Fruit fly (Drosophila melanogaster) whole organism, embryonic: ENCODE measurements around the gene CG13056.
A peak's percentile ranks its signal among the peaks of the same experiment; 100 is the strongest.

ENCODE experiments used
- B-H1 ChIP-seq: fragments of 200-800 bp; sonication (Bioruptor generic); IDR thresholded peaks from 3 replicates; pipeline ENCODE4 v1.3.6; 2022; ENCODE audit warnings: missing biosample characterization, missing genetic modification characterization
- BEAF-32 ChIP-seq: fragments of 200-800 bp; sonication (Bioruptor generic); optimal IDR thresholded peaks from 3 replicates; lab custom pipeline; 2017; ENCODE audit warnings: missing biosample characterization, missing genetic modification characterization, mild to moderate bottlenecking, moderate library complexity, missing genetic modification reagents
- Bgb ChIP-seq: fragments of 200-800 bp; sonication (Bioruptor generic); IDR thresholded peaks from 2 replicates; pipeline ENCODE4 v1.3.6; 2022; ENCODE audit warnings: missing biosample characterization, missing genetic modification characterization; ENCODE audit not compliant: partially characterized antibody
- CG10431 ChIP-seq: fragments of 200-800 bp; sonication (Bioruptor generic); optimal IDR thresholded peaks from 3 replicates; lab custom pipeline; 2018; ENCODE audit warnings: missing biosample characterization, mild to moderate bottlenecking, missing genetic modification characterization
- CG11247 ChIP-seq: fragments of 200-800 bp; sonication (Bioruptor generic); IDR thresholded peaks from 2 replicates; pipeline ENCODE4 v1.3.6; 2022; ENCODE audit warnings: missing biosample characterization, missing genetic modification characterization
- CG12299 ChIP-seq: fragments of 200-800 bp; sonication (Bioruptor generic); optimal IDR thresholded peaks from 2 replicates; lab custom pipeline; 2018; ENCODE audit warnings: missing biosample characterization, mild to moderate bottlenecking, missing genetic modification characterization
- CG12391 ChIP-seq: fragments of 200-800 bp; sonication (Bioruptor generic); optimal IDR thresholded peaks from 3 replicates; lab custom pipeline; 2018; ENCODE audit warnings: missing biosample characterization, mild to moderate bottlenecking, missing genetic modification characterization, moderate library complexity
- CG14441 ChIP-seq: fragments of 200-800 bp; sonication (Bioruptor generic); IDR thresholded peaks from 2 replicates; pipeline ENCODE4 v1.3.6; 2022; ENCODE audit warnings: missing biosample characterization, missing genetic modification characterization
- CG15479 ChIP-seq: fragments of 200-800 bp; sonication (Bioruptor generic); optimal IDR thresholded peaks from 3 replicates; lab custom pipeline; 2019; ENCODE audit warnings: missing biosample characterization, mild to moderate bottlenecking, missing genetic modification characterization, moderate library complexity
- CG15514 ChIP-seq: fragments of 200-800 bp; sonication (Bioruptor generic); optimal IDR thresholded peaks from 3 replicates; lab custom pipeline; 2017; ENCODE audit warnings: missing biosample characterization, missing genetic modification characterization, mild to moderate bottlenecking, moderate library complexity, missing genetic modification reagents
- CG15601 ChIP-seq: fragments of 200-800 bp; sonication (Bioruptor generic); optimal IDR thresholded peaks from 3 replicates; lab custom pipeline; 2019; ENCODE audit warnings: missing biosample characterization, mild to moderate bottlenecking, missing genetic modification characterization, moderate library complexity
- CG17328 ChIP-seq: fragments of 200-800 bp; sonication (Bioruptor generic); IDR thresholded peaks from 2 replicates; pipeline ENCODE4 v1.3.6; 2022; ENCODE audit warnings: missing biosample characterization, missing genetic modification characterization
- CG17359 ChIP-seq: fragments of 200-800 bp; sonication (Bioruptor generic); optimal IDR thresholded peaks from 3 replicates; lab custom pipeline; 2018; ENCODE audit warnings: missing biosample characterization, mild to moderate bottlenecking, missing genetic modification characterization, moderate library complexity
- CG2202 ChIP-seq: fragments of 200-800 bp; sonication (Bioruptor generic); optimal IDR thresholded peaks from 2 replicates; lab custom pipeline; 2018; ENCODE audit warnings: missing biosample characterization, mild to moderate bottlenecking, missing genetic modification characterization
- CG4360 ChIP-seq: fragments of 200-800 bp; sonication (Bioruptor generic); IDR thresholded peaks from 2 replicates; pipeline ENCODE4 v1.3.6; 2022; ENCODE audit warnings: missing biosample characterization, missing genetic modification characterization
- CG6254 ChIP-seq: fragments of 200-800 bp; sonication (Bioruptor generic); optimal IDR thresholded peaks from 3 replicates; lab custom pipeline; 2017; ENCODE audit warnings: mild to moderate bottlenecking, missing biosample characterization, missing genetic modification reagents, missing genetic modification characterization
- CG6654 ChIP-seq: fragments of 200-800 bp; sonication (Bioruptor generic); optimal IDR thresholded peaks from 2 replicates; lab custom pipeline; 2017; ENCODE audit warnings: missing biosample characterization, mild to moderate bottlenecking, missing genetic modification characterization
- CG7372 ChIP-seq: fragments of 200-800 bp; sonication (Bioruptor generic); IDR thresholded peaks from 2 replicates; pipeline ENCODE4 v1.3.6; 2022; ENCODE audit warnings: missing biosample characterization, missing genetic modification characterization
- CG9797 ChIP-seq: fragments of 200-800 bp; sonication (Bioruptor generic); optimal IDR thresholded peaks from 3 replicates; lab custom pipeline; 2018; ENCODE audit warnings: missing biosample characterization, mild to moderate bottlenecking, missing genetic modification characterization
- CoRest ChIP-seq: fragments of 200-800 bp; sonication (Bioruptor generic); optimal IDR thresholded peaks from 3 replicates; lab custom pipeline; 2018; ENCODE audit warnings: missing biosample characterization, mild to moderate bottlenecking, missing genetic modification characterization, moderate library complexity
- Dfd ChIP-seq, 2 experiments: fragments of >200 bp; optimal IDR thresholded peaks; 2 replicates each; lab custom pipeline; 2017; ENCODE audit warnings: missing biosample characterization in 2 of 2, missing genetic modification characterization in 2 of 2
- Dip3 ChIP-seq: fragments of 200-800 bp; sonication (Bioruptor generic); optimal IDR thresholded peaks from 3 replicates; lab custom pipeline; 2016; ENCODE audit warnings: missing biosample characterization, missing genetic modification characterization
- Doc2 ChIP-seq: fragments of 200-800 bp; sonication (Bioruptor generic); IDR thresholded peaks from 2 replicates; pipeline ENCODE4 v1.3.6; 2022; ENCODE audit warnings: missing biosample characterization, missing genetic modification characterization
- ERR ChIP-seq: fragments of 200-800 bp; sonication (Bioruptor generic); optimal IDR thresholded peaks from 2 replicates; lab custom pipeline; 2016; ENCODE audit warnings: missing biosample characterization, missing genetic modification characterization
- Kr ChIP-seq: fragments of 200-800 bp; sonication (Bioruptor generic); optimal IDR thresholded peaks from 2 replicates; lab custom pipeline; 2017; ENCODE audit warnings: missing biosample characterization, mild to moderate bottlenecking, missing genetic modification characterization
- Mes4 ChIP-seq: fragments of 200-800 bp; sonication (Bioruptor generic); optimal IDR thresholded peaks from 2 replicates; lab custom pipeline; 2016; ENCODE audit warnings: missing biosample characterization, missing genetic modification characterization
- Side ChIP-seq: fragments of 200-800 bp; sonication (Bioruptor generic); optimal IDR thresholded peaks from 2 replicates; lab custom pipeline; 2016; ENCODE audit warnings: missing biosample characterization, missing genetic modification characterization
- Tbp ChIP-seq: fragments of >200 bp; optimal IDR thresholded peaks from 2 replicates; lab custom pipeline; 2018; ENCODE audit warnings: missing biosample characterization, missing genetic modification characterization
- Xrp1 ChIP-seq: fragments of 200-800 bp; sonication (Bioruptor generic); IDR thresholded peaks from 2 replicates; pipeline ENCODE4 v1.3.6; 2022; ENCODE audit warnings: missing biosample characterization, missing genetic modification characterization
- bowl ChIP-seq: fragments of 200-800 bp; sonication (Bioruptor generic); IDR thresholded peaks from 2 replicates; pipeline ENCODE4 v1.3.6; 2022; ENCODE audit warnings: missing biosample characterization, missing genetic modification characterization
- cg ChIP-seq: fragments of 200-800 bp; sonication (Bioruptor generic); optimal IDR thresholded peaks from 3 replicates; lab custom pipeline; 2019; ENCODE audit warnings: missing biosample characterization, mild to moderate bottlenecking, missing genetic modification characterization, moderate library complexity
- chif ChIP-seq, 2 experiments: fragments of 200-800 bp; sonication (Bioruptor generic); optimal IDR thresholded peaks; 3 replicates each; lab custom pipeline; 2016; ENCODE audit warnings: missing biosample characterization in 2 of 2, missing genetic modification characterization in 2 of 2
- dysf ChIP-seq: fragments of 200-800 bp; sonication (Bioruptor generic); IDR thresholded peaks from 3 replicates; pipeline ENCODE4 v1.3.6; 2022; ENCODE audit warnings: missing biosample characterization, missing genetic modification characterization
- en ChIP-seq: fragments of 200-800 bp; sonication (Bioruptor generic); optimal IDR thresholded peaks from 2 replicates; lab custom pipeline; 2016; ENCODE audit warnings: missing biosample characterization, missing genetic modification characterization
- gfzf ChIP-seq: fragments of 200-800 bp; sonication (Bioruptor generic); optimal IDR thresholded peaks from 2 replicates; lab custom pipeline; 2016; ENCODE audit warnings: missing biosample characterization, mild to moderate bottlenecking, missing genetic modification characterization, moderate library complexity
- gro ChIP-seq: fragments of 200-800 bp; sonication (Bioruptor generic); optimal IDR thresholded peaks from 2 replicates; lab custom pipeline; 2016; ENCODE audit warnings: missing biosample characterization, missing genetic modification characterization
- insv ChIP-seq, 2 experiments: fragments of 200-800 bp; sonication (Bioruptor generic); optimal IDR thresholded peaks; 3 replicates each; lab custom pipeline; 2016 to 2018; ENCODE audit warnings: missing biosample characterization in 2 of 2, missing genetic modification characterization in 2 of 2
- kay ChIP-seq: fragments of 200-800 bp; sonication (Bioruptor generic); optimal IDR thresholded peaks from 2 replicates; lab custom pipeline; 2016; ENCODE audit warnings: missing biosample characterization, missing genetic modification characterization
- lov ChIP-seq, 2 experiments: fragments of 200-800 bp in 1 of 2; fragments of >200 bp in 1 of 2; sonication (Bioruptor generic) in 1 of 2; IDR thresholded peaks in 1 of 2; optimal IDR thresholded peaks in 1 of 2; 2 replicates in 1 of 2; 3 replicates in 1 of 2; pipeline versions ENCODE4 v1.3.6 to Lab custom; 2017 to 2022; ENCODE audit warnings: missing biosample characterization in 1 of 2, missing genetic modification characterization in 1 of 2
- mld ChIP-seq: fragments of 200-800 bp; sonication (Bioruptor generic); IDR thresholded peaks from 3 replicates; pipeline ENCODE4 v1.3.6; 2022; ENCODE audit warnings: missing biosample characterization, missing genetic modification characterization; ENCODE audit not compliant: partially characterized antibody
- oc ChIP-seq: fragments of 200-800 bp; sonication (Bioruptor generic); optimal IDR thresholded peaks from 2 replicates; lab custom pipeline; 2018; ENCODE audit warnings: missing biosample characterization, mild to moderate bottlenecking, missing genetic modification characterization, moderate library complexity
- org-1 ChIP-seq: fragments of 200-800 bp; sonication (Bioruptor generic); optimal IDR thresholded peaks from 2 replicates; lab custom pipeline; 2017; ENCODE audit warnings: missing biosample characterization, missing genetic modification characterization
- pfk ChIP-seq: fragments of 200-800 bp; sonication (Bioruptor generic); optimal IDR thresholded peaks from 2 replicates; lab custom pipeline; 2018; ENCODE audit warnings: missing biosample characterization, mild to moderate bottlenecking, missing genetic modification characterization, moderate library complexity
- pho ChIP-seq: fragments of 200-800 bp; sonication (Bioruptor generic); optimal IDR thresholded peaks from 2 replicates; lab custom pipeline; 2016; ENCODE audit warnings: missing biosample characterization, missing genetic modification characterization
- sens ChIP-seq: fragments of 200-800 bp; sonication (Bioruptor generic); peaks from one replicate; lab custom pipeline; 2016; ENCODE audit warnings: missing biosample characterization, missing genetic modification characterization
- sens-2 ChIP-seq: fragments of 200-800 bp; sonication (Bioruptor generic); IDR thresholded peaks from 2 replicates; pipeline ENCODE4 v1.3.6; 2022; ENCODE audit warnings: missing biosample characterization, missing genetic modification characterization
- slbo ChIP-seq: fragments of 200-800 bp; sonication (Bioruptor generic); IDR thresholded peaks from 2 replicates; pipeline ENCODE4 v1.3.6; 2022; ENCODE audit warnings: missing biosample characterization, missing genetic modification characterization
- vvl ChIP-seq: fragments of 200-800 bp; sonication (Bioruptor generic); IDR thresholded peaks from 2 replicates; pipeline ENCODE4 v1.3.6; 2022; ENCODE audit warnings: missing biosample characterization, missing genetic modification characterization
- zen2 ChIP-seq: fragments of 200-800 bp; sonication (Bioruptor generic); IDR thresholded peaks from 3 replicates; pipeline ENCODE4 v1.3.6; 2022; ENCODE audit warnings: missing biosample characterization, missing genetic modification characterization; ENCODE audit not compliant: partially characterized antibody
- zfh1 ChIP-seq: fragments of 200-800 bp; sonication (Bioruptor generic); IDR thresholded peaks from 3 replicates; pipeline ENCODE4 v1.3.6; 2022; ENCODE audit warnings: missing biosample characterization, missing genetic modification characterization

CG13056 gene

dm6 chr3L:16351770-16352429 lies 18.8 kb downstream of the CG13056 start, which contains the start of the genes Golgin104 and Tcs3 (continued):
- TF ChIP-seq ERR (no peak), CG2202 (tag; lab: Kevin White, UChicago) (no peak), CG10431 (GFP tag; lab: Kevin White, UChicago) (no peak), zfh1 (GFP tag; lab: Robert Waterston, UW) (no peak), Mes4 (no peak), oc (no peak), sens-2 (GFP tag; lab: Robert Waterston, UW) (no peak), CG6254 (GFP tag; lab: Kevin White, UChicago) (no peak), gfzf (GFP tag; lab: Kevin White, UChicago) (peak; percentile 69), pho (no peak), CG15479 (GFP tag; lab: Kevin White, UChicago) (no peak), CG17328 (GFP tag; lab: Robert Waterston, UW) (no peak), Xrp1 (GFP tag; lab: Robert Waterston, UW) (no peak), pfk (GFP tag; lab: Kevin White, UChicago) (no peak), Dip3 (GFP tag; lab: Kevin White, UChicago) (no peak), CG12299 (no peak), kay (GFP tag; lab: Kevin White, UChicago) (no peak), mld (no peak), CG14441 (no peak), BEAF-32 (GFP tag; lab: Kevin White, UChicago) (peak; percentile 21), CG17359 (tag; lab: Kevin White, UChicago) (no peak), gro (GFP tag; lab: Kevin White, UChicago) (no peak), CG7372 (GFP tag; lab: Robert Waterston, UW) (no peak), vvl (GFP tag; lab: Robert Waterston, UW) (peak; percentile 19; the same call in 1 of the 2 replicates), slbo (GFP tag; lab: Robert Waterston, UW) (no peak), bowl (GFP tag; lab: Robert Waterston, UW) (no peak), zen2 (GFP tag; lab: Robert Waterston, UW) (no peak), Dfd (GFP tag; optimal IDR thresholded peaks at IDR 0.05; lab: Kevin White, UChicago) (no peak), chif (GFP tag; optimal IDR thresholded peaks at IDR 0.05; lab: Kevin White, UChicago) (no peak), CG6654 (GFP tag; lab: Kevin White, UChicago) (no peak), Tbp (GFP tag; lab: Kevin White, UChicago) (no peak), CG12391 (tag; lab: Kevin White, UChicago) (no peak), CG11247 (GFP tag; lab: Robert Waterston, UW) (no peak), CG15514 (GFP tag; lab: Kevin White, UChicago) (peak; percentile 36), CG15601 (no peak), insv (GFP tag; optimal IDR thresholded peaks at IDR 0.05; lab: Kevin White, UChicago) (no peak), sens (GFP tag; lab: Kevin White, UChicago) (no peak), B-H1 (no peak), Bgb (GFP tag; lab: Robert Waterston, UW) (no peak), Kr (GFP tag; lab: Kevin White, UChicago) (no peak), Side (no peak), CG9797 (peak; percentile 89), CoRest (tag; lab: Kevin White, UChicago) (no peak), cg (no peak), lov (optimal IDR thresholded peaks at IDR 0.05; lab: Kevin White, UChicago) (no peak), lov (GFP tag; IDR thresholded peaks at IDR 0.05; lab: Robert Waterston, UW) (no peak), Doc2 (no peak), dysf (no peak), org-1 (GFP tag; lab: Kevin White, UChicago) (no peak), CG4360 (no peak), en (GFP tag; lab: Kevin White, UChicago) (no peak)
